Worm (Caenorhabditis elegans): ENCODE measurements around the gene Y57G11C.1131.

DNA sequence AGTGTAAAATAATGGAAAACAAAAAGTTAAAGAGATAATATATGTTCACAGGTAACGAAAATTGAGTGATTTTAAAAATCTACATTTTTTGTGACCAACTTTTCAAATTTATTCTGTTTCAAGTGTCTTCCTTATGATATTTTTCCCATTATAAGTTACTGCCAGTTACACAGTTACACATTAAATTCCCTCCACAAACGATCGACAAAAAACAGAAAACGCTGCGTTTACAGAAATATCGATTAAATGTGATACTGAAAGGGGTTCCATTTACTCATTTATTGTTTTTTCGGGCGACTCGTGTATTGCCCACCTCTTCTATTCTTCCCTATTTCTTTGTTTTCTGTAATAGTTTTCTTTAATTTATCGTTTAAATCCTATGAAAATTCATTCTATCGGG, 4.2 kb downstream of the Y57G11C.1131 start, which contains the start of gene Y57G11C.1144:
- TF ChIP-seq ztf-11 (tag; optimal IDR thresholded peaks at IDR 0.05) (no peak), ztf-4 (tag; optimal IDR thresholded peaks at IDR 0.05) (no peak), unc-62 (GFP tag; optimal IDR thresholded peaks at IDR 0.05) (no peak), ZK546.5 (tag; optimal IDR thresholded peaks at IDR 0.05) (no peak), fos-1 (tag; optimal IDR thresholded peaks at IDR 0.05) (no peak), egl-27 (tag; optimal IDR thresholded peaks at IDR 0.05) (no peak), jun-1 (tag; optimal IDR thresholded peaks at IDR 0.05) (no peak)
